Worm (Caenorhabditis elegans) whole organism, L3 larva: ENCODE data around the gene chil-24.

Experiments used
- R02D3.7 ChIP-seq: fragments of 150-350 bp; optimal IDR thresholded peaks from 2 replicates; lab custom pipeline; 2014; ENCODE audit warnings: missing biosample characterization, missing genetic modification characterization
- aly-2 ChIP-seq: fragments of 150-350 bp; optimal IDR thresholded peaks from 2 replicates; lab custom pipeline; 2014; ENCODE audit warnings: missing biosample characterization, missing genetic modification characterization
- ama-1 ChIP-seq: fragments of 150-350 bp; optimal IDR thresholded peaks from 2 replicates; lab custom pipeline; 2018
- ceh-16 ChIP-seq: sonication (generic microtip); optimal IDR thresholded peaks from 2 replicates; lab custom pipeline; 2017; ENCODE audit warnings: missing biosample characterization, missing genetic modification characterization
- ceh-28 ChIP-seq: fragments of 150-350 bp; optimal IDR thresholded peaks from 2 replicates; lab custom pipeline; 2014; ENCODE audit warnings: missing biosample characterization, missing genetic modification reagents, missing genetic modification characterization
- ceh-82 ChIP-seq: fragments of 150-350 bp; optimal IDR thresholded peaks from 2 replicates; lab custom pipeline; 2014; ENCODE audit warnings: missing biosample characterization, missing genetic modification characterization
- ceh-9 ChIP-seq: sonication (generic microtip); optimal IDR thresholded peaks from 2 replicates; lab custom pipeline; 2018; ENCODE audit warnings: missing biosample characterization, missing genetic modification characterization
- daf-12 ChIP-seq: fragments of 150-350 bp; optimal IDR thresholded peaks from 2 replicates; lab custom pipeline; 2014; ENCODE audit warnings: missing biosample characterization, missing genetic modification reagents, missing genetic modification characterization
- egl-5 ChIP-seq: fragments of 150-350 bp; optimal IDR thresholded peaks from 2 replicates; lab custom pipeline; 2017; ENCODE audit warnings: missing biosample characterization, missing genetic modification reagents, missing genetic modification characterization, inconsistent platforms
- elt-1 ChIP-seq: fragments of 150-350 bp; optimal IDR thresholded peaks from 2 replicates; lab custom pipeline; 2014; ENCODE audit warnings: missing biosample characterization, missing genetic modification characterization
- elt-2 ChIP-seq: sonication (generic microtip); optimal IDR thresholded peaks from 2 replicates; lab custom pipeline; 2016; ENCODE audit warnings: missing genetic modification reagents, mild to moderate bottlenecking, missing genetic modification characterization, missing compliant biosample characterization
- eor-1 ChIP-seq, 2 experiments: fragments of 150-350 bp; optimal IDR thresholded peaks; 2 replicates each; lab custom pipeline; 2014 to 2018; ENCODE audit warnings: missing biosample characterization in 2 of 2, missing genetic modification characterization in 2 of 2
- fkh-10 ChIP-seq: sonication (generic microtip); optimal IDR thresholded peaks from 2 replicates; lab custom pipeline; 2017; ENCODE audit warnings: missing biosample characterization, missing genetic modification reagents, missing genetic modification characterization
- fkh-2 ChIP-seq: fragments of 150-350 bp; optimal IDR thresholded peaks from 2 replicates; lab custom pipeline; 2014; ENCODE audit warnings: missing biosample characterization, missing genetic modification reagents, missing genetic modification characterization
- hmg-11 ChIP-seq: sonication (generic microtip); optimal IDR thresholded peaks from 2 replicates; lab custom pipeline; 2016; ENCODE audit warnings: missing genetic modification characterization, missing compliant biosample characterization
- lin-15B ChIP-seq: fragments of 150-350 bp; optimal IDR thresholded peaks from 2 replicates; lab custom pipeline; 2014; ENCODE audit warnings: missing biosample characterization, missing genetic modification characterization
- lin-39 ChIP-seq: fragments of 150-350 bp; optimal IDR thresholded peaks from 2 replicates; lab custom pipeline; 2018; ENCODE audit warnings: missing biosample characterization, missing genetic modification reagents, missing genetic modification characterization
- lsy-12 ChIP-seq: sonication (generic microtip); optimal IDR thresholded peaks from 2 replicates; lab custom pipeline; 2016; ENCODE audit warnings: mild to moderate bottlenecking, missing genetic modification characterization, missing compliant biosample characterization
- mdl-1 ChIP-seq: fragments of 150-350 bp; optimal IDR thresholded peaks from 2 replicates; lab custom pipeline; 2014; ENCODE audit warnings: missing biosample characterization, missing genetic modification characterization
- mml-1 ChIP-seq: fragments of 150-350 bp; sonication (generic microtip); optimal IDR thresholded peaks from 3 replicates; lab custom pipeline; 2014; ENCODE audit warnings: missing biosample characterization, missing genetic modification characterization
- nfya-1 ChIP-seq: sonication (generic microtip); optimal IDR thresholded peaks from 2 replicates; lab custom pipeline; 2017; ENCODE audit warnings: missing genetic modification characterization, mild to moderate bottlenecking, missing compliant biosample characterization, antibody characterized with exemption, moderate library complexity; ENCODE audit not compliant: insufficient read depth
- nhr-11 ChIP-seq: fragments of 150-350 bp; optimal IDR thresholded peaks from 2 replicates; lab custom pipeline; 2014; ENCODE audit warnings: missing biosample characterization, missing genetic modification characterization
- nhr-12 ChIP-seq: fragments of 150-350 bp; optimal IDR thresholded peaks from 2 replicates; lab custom pipeline; 2014; ENCODE audit warnings: missing biosample characterization, missing genetic modification characterization
- nhr-237 ChIP-seq: fragments of 150-350 bp; optimal IDR thresholded peaks from 2 replicates; lab custom pipeline; 2014; ENCODE audit warnings: missing biosample characterization, missing genetic modification characterization
- nhr-25 ChIP-seq: sonication (generic microtip); optimal IDR thresholded peaks from 2 replicates; lab custom pipeline; 2017; ENCODE audit warnings: missing biosample characterization, missing genetic modification characterization
- nhr-28 ChIP-seq: fragments of 150-350 bp; optimal IDR thresholded peaks from 2 replicates; lab custom pipeline; 2014; ENCODE audit warnings: missing biosample characterization, missing genetic modification characterization
- nhr-43 ChIP-seq: sonication (generic microtip); optimal IDR thresholded peaks from 2 replicates; lab custom pipeline; 2016; ENCODE audit warnings: mild to moderate bottlenecking, missing genetic modification characterization, missing compliant biosample characterization; ENCODE audit not compliant: poor library complexity, severe bottlenecking
- nhr-76 ChIP-seq: fragments of 150-350 bp; sonication (generic microtip); optimal IDR thresholded peaks from 5 replicates; lab custom pipeline; 2014; ENCODE audit warnings: missing biosample characterization, missing genetic modification characterization
- pha-4 ChIP-seq: fragments of 150-350 bp; optimal IDR thresholded peaks from 2 replicates; lab custom pipeline; 2014; ENCODE audit warnings: missing biosample characterization, missing genetic modification reagents, missing genetic modification characterization
- snpc-4 ChIP-seq: fragments of 150-350 bp; optimal IDR thresholded peaks from 2 replicates; lab custom pipeline; 2014; ENCODE audit warnings: missing biosample characterization, missing genetic modification characterization
- unc-39 ChIP-seq: sonication (generic microtip); optimal IDR thresholded peaks from 4 replicates; lab custom pipeline; 2017; ENCODE audit warnings: missing biosample characterization, missing genetic modification characterization
- unc-62 ChIP-seq: fragments of 150-350 bp; sonication (generic microtip); optimal IDR thresholded peaks from 4 replicates; lab custom pipeline; 2014; ENCODE audit warnings: missing biosample characterization, missing genetic modification reagents, missing genetic modification characterization
- ztf-11 ChIP-seq: fragments of 150-350 bp; optimal IDR thresholded peaks from 2 replicates; lab custom pipeline; 2014; ENCODE audit warnings: missing biosample characterization, missing genetic modification characterization

Gene chil-24

ce11 chrII:3113289-3113688 lies 15.7 kb upstream of the chil-24 start:
- peak; percentile 32 for TF ChIP-seq snpc-4 (tag; lab: Kevin White, UChicago)
- no peak for TF ChIP-seq lin-39

DNA sequence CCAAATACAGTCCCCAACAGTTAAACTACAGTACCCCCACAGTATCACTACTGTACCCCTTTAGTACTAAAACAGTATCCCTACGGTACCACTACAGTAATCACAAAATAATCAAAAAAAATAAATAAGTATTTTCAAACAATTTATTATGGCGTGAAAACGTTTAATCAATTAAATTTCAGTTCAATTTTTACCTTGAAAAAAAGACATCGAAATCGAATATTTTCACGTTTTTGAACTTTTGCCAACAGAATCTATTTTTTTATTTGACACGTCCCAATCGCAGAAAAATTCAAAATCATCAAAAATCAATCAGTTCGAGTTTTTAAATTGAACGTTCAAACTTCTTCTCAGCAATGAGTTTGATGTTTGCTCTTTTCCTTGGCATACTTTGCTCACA lies 15.0 kb upstream of the chil-24 start, which contains the start of gene clec-123:
Gene clec-123, plus strand, starts transcription at position 301 of the 400 bp plus-strand sequence.
- TF ChIP-seq unc-39: no peak
- no peak for TF ChIP-seq nhr-11 (tag; lab: Kevin White, UChicago)
- no peak for TF ChIP-seq ama-1
- TF ChIP-seq nfya-1 (tag; lab: Kevin White, UChicago): no peak
- TF ChIP-seq pha-4 (tag; lab: Kevin White, UChicago): no peak
- TF ChIP-seq nhr-25: no peak

- TF ChIP-seq nhr-237 (tag; lab: Kevin White, UChicago): no peak
- TF ChIP-seq nhr-43 (tag; lab: Kevin White, UChicago): no peak
- no peak for TF ChIP-seq nhr-12 (tag; lab: Kevin White, UChicago)
- TF ChIP-seq hmg-11 (tag; lab: Kevin White, UChicago): no peak
- no peak for TF ChIP-seq nhr-28 (tag; lab: Kevin White, UChicago)
- no peak for TF ChIP-seq fkh-10 (GFP tag; lab: Kevin White, UChicago)
- no peak for TF ChIP-seq ceh-9 (tag; lab: Kevin White, UChicago)
- TF ChIP-seq R02D3.7 (tag; lab: Kevin White, UChicago): no peak
- no peak for TF ChIP-seq mdl-1 (tag; lab: Kevin White, UChicago)
- no peak for TF ChIP-seq lin-39
Observed at ce11 chrII:3117471-3117870, 11.5 kb upstream of the chil-24 start, which contains the start of gene T10D4.7. TSS of gene T10D4.7 (plus strand) at chrII:3117771.

DNA sequence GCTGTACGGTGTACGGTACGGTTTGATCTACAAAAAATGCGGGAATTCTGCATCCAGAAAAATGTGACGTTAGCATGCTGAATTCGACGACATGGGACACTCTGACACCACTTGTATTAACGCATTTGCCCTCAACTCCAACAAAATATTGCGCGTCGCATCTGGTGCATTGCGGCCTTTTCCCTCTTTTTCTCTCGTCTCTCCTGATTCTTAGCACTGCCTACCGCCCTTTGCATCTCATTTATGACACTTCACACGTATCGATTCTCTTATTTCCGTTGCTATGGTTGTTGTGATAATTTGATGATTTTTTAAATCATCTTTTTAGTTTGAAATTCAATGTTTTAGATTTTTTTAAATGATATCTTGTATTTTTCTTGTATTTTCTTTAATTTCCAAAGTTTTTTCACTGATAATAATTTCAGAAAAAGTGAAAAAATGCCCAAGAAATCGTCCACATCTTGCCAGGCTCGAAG lies 10.0 kb upstream of the chil-24 start, which contains the start of gene T10D4.6:
Gene T10D4.6, plus strand, starts transcription at position 426 of the 476 bp plus-strand sequence.
- TF ChIP-seq ceh-9 (tag; lab: Kevin White, UChicago): no peak
- peak; percentile 7 for TF ChIP-seq lin-15B (tag; lab: Kevin White, UChicago)
- TF ChIP-seq ceh-16 (tag; lab: Kevin White, UChicago): no peak
- TF ChIP-seq fkh-10 (GFP tag; lab: Kevin White, UChicago): no peak
- no peak for TF ChIP-seq lsy-12 (tag; lab: Kevin White, UChicago)
- peak; percentile 84 for TF ChIP-seq hmg-11 (tag; lab: Kevin White, UChicago)
- no peak for TF ChIP-seq aly-2
- peak; percentile 8 for TF ChIP-seq lin-39
- no peak for TF ChIP-seq mml-1
- TF ChIP-seq unc-39: no peak
- no peak for TF ChIP-seq mdl-1 (tag; lab: Kevin White, UChicago)
- TF ChIP-seq elt-2 (tag; lab: Kevin White, UChicago): no peak
- TF ChIP-seq nhr-43 (tag; lab: Kevin White, UChicago): no peak
- TF ChIP-seq nhr-25: no peak
- TF ChIP-seq unc-62: no peak
- TF ChIP-seq eor-1 (tag; optimal IDR thresholded peaks at IDR 0.05; lab: Kevin White, UChicago): no peak
- no peak for TF ChIP-seq ceh-28 (tag; lab: Kevin White, UChicago)
- no peak for TF ChIP-seq fkh-2 (tag; lab: Kevin White, UChicago)
- TF ChIP-seq pha-4 (tag; lab: Kevin White, UChicago): peak; percentile 56
- TF ChIP-seq nhr-237 (tag; lab: Kevin White, UChicago): no peak
- TF ChIP-seq ceh-82: no peak
- TF ChIP-seq snpc-4 (tag; lab: Kevin White, UChicago): no peak
- no peak for TF ChIP-seq egl-5 (tag; lab: Kevin White, UChicago)
- TF ChIP-seq nhr-76 (tag; lab: Kevin White, UChicago): no peak

ce11 chrII:3123206-3123605 lies 5.8 kb upstream of the chil-24 start, which contains the start of gene srh-71:
TSS of gene srh-71 (plus strand) at chrII:3123506.
- no peak for TF ChIP-seq ztf-11
- no peak for TF ChIP-seq elt-1 (tag; lab: Kevin White, UChicago)
- no peak for TF ChIP-seq daf-12 (tag; lab: Kevin White, UChicago)
